Fruit fly (Drosophila melanogaster): ENCODE measurements around the gene rsh.

The rsh gene

DNA sequence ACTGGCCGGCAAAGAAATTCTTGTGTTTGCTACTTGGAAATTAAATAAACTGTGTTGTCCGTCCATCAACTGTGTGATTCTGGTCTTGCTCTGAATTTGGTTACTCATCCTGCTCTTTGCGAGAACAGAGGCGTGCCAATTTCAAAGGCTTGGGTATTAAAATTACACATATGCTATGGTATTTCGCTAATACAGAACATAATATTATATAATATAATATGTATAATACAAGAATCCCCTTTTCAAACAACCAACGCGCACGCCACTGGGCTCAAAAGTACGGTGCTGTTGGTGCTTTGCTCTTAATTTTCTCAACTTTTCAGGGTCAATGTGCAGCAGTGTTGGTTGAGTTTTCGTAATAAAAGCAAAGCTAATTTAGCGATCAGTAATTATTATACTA is 111.5 kb downstream of the rsh start (continued):
- TF ChIP-seq pros (GFP tag; optimal IDR thresholded peaks at IDR 0.05) (no peak), CG1603 (tag; optimal IDR thresholded peaks at IDR 0.05) (peak; percentile 64), Hr3 (GFP tag; optimal IDR thresholded peaks at IDR 0.05) (peak; percentile 67), gce (GFP tag; IDR thresholded peaks at IDR 0.05) (peak; percentile 77; the same call in 2 of the 3 replicates), Optix (GFP tag; IDR thresholded peaks at IDR 0.05) (peak; percentile 67), vvl (GFP tag; IDR thresholded peaks at IDR 0.05) (peak; percentile 92), toy (GFP tag; IDR thresholded peaks at IDR 0.05) (peak; percentile 61; the same call in 1 of the 2 replicates), ato (GFP tag; IDR thresholded peaks at IDR 0.05; ENCODE audit: partially characterized antibody) (no peak), luna (GFP tag; optimal IDR thresholded peaks at IDR 0.05) (no peak), gt (GFP tag; IDR thresholded peaks at IDR 0.05) (0 out of 2 replicates have a peak, but pooled peaks have one; percentile 46), Blimp-1 (GFP tag; optimal IDR thresholded peaks at IDR 0.05) (peak; percentile 69), slou (GFP tag; optimal IDR thresholded peaks at IDR 0.05) (no peak), CG17912 (GFP tag; optimal IDR thresholded peaks at IDR 0.05) (peak; percentile 13), CG13296 (GFP tag; optimal IDR thresholded peaks at IDR 0.05) (peak; percentile 88), CG11723 (GFP tag; optimal IDR thresholded peaks at IDR 0.05) (peak; percentile 65), CG42726 (GFP tag; IDR thresholded peaks at IDR 0.05; ENCODE audit: partially characterized antibody) (no peak), vfl (GFP tag; optimal IDR thresholded peaks at IDR 0.05) (no peak), CG10462 (GFP tag; optimal IDR thresholded peaks at IDR 0.05) (no peak), eve (GFP tag; optimal IDR thresholded peaks at IDR 0.05) (no peak), CG5953 (GFP tag; IDR thresholded peaks at IDR 0.05) (0 out of 2 replicates have a peak, but pooled peaks have one; percentile 36), chn (GFP tag; optimal IDR thresholded peaks at IDR 0.05) (no peak), CG10321 (GFP tag; IDR thresholded peaks at IDR 0.05) (peak; percentile 71), Poxn (GFP tag; IDR thresholded peaks at IDR 0.05) (peak; percentile 58; the same call in 1 of the 2 replicates), CG3847 (GFP tag; IDR thresholded peaks at IDR 0.05) (peak; percentile 86), az2 (GFP tag; optimal IDR thresholded peaks at IDR 0.05) (peak; percentile 61), CG9215 (GFP tag; IDR thresholded peaks at IDR 0.05) (peak; percentile 77), chinmo (GFP tag; IDR thresholded peaks at IDR 0.05; ENCODE audit: partially characterized antibody) (no peak), al (GFP tag; IDR thresholded peaks at IDR 0.05) (peak; percentile 90), CG16863 (GFP tag; optimal IDR thresholded peaks at IDR 0.05) (no peak), Deaf1 (tag; optimal IDR thresholded peaks at IDR 0.05) (peak; percentile 62), Bteb2 (GFP tag; optimal IDR thresholded peaks at IDR 0.05) (no peak), CG13894 (tag; optimal IDR thresholded peaks at IDR 0.05) (peak; percentile 85), Hmr (GFP tag; optimal IDR thresholded peaks at IDR 0.05) (peak; percentile 87), CTCF (GFP tag; optimal IDR thresholded peaks at IDR 0.05) (no peak), NFAT (GFP tag; IDR thresholded peaks at IDR 0.05) (peak; percentile 91), kni (GFP tag; optimal IDR thresholded peaks at IDR 0.05) (no peak), CG2199 (GFP tag; IDR thresholded peaks at IDR 0.05) (peak; percentile 64; the same call in 1 of the 3 replicates), Taf1 (GFP tag; IDR thresholded peaks at IDR 0.05) (peak; percentile 78), bowl (GFP tag; IDR thresholded peaks at IDR 0.05) (peak; percentile 75), CG12155 (GFP tag; optimal IDR thresholded peaks at IDR 0.05) (peak; percentile 67), pnt (GFP tag; optimal IDR thresholded peaks at IDR 0.05) (no peak), disco-r (GFP tag; optimal IDR thresholded peaks at IDR 0.05) (no peak), Hand (GFP tag; optimal IDR thresholded peaks at IDR 0.05) (peak; percentile 50), E2f1 (GFP tag; IDR thresholded peaks at IDR 0.05) (peak; percentile 86), CG12769 (tag; optimal IDR thresholded peaks at IDR 0.05) (peak; percentile 86), CG11085 (GFP tag; IDR thresholded peaks at IDR 0.05) (peak; percentile 85), CG16813 (GFP tag; IDR thresholded peaks at IDR 0.05; ENCODE audit: partially characterized antibody) (no peak), CG4730 (GFP tag; IDR thresholded peaks at IDR 0.05) (peak; percentile 80), CG34376 (GFP tag; optimal IDR thresholded peaks at IDR 0.05) (no peak), maf-S (GFP tag; optimal IDR thresholded peaks at IDR 0.05) (no peak), repo (GFP tag; optimal IDR thresholded peaks at IDR 0.05) (no peak), CG14050 (GFP tag; IDR thresholded peaks at IDR 0.05) (peak; percentile 85)
